Worm (Caenorhabditis elegans) whole organism, L1 larva: ENCODE results near the gene acs-11.

Experiments used
- ceh-88 ChIP-seq: fragments of 200-800 bp; sonication (Bioruptor generic); IDR thresholded peaks from 2 replicates; pipeline ENCODE4 v1.3.6; 2022; ENCODE audit warnings: missing genetic modification characterization, missing compliant biosample characterization
- mef-2 ChIP-seq: fragments of 150-350 bp; optimal IDR thresholded peaks from 2 replicates; lab custom pipeline; 2014; ENCODE audit warnings: missing biosample characterization, missing genetic modification characterization
- unc-130 ChIP-seq: fragments of 150-350 bp; optimal IDR thresholded peaks from 2 replicates; lab custom pipeline; 2017; ENCODE audit warnings: missing biosample characterization, missing genetic modification characterization, inconsistent platforms
- unc-98 ChIP-seq: fragments of 200-800 bp; sonication (Bioruptor generic); IDR thresholded peaks from 2 replicates; pipeline ENCODE4 v1.3.6; 2022; ENCODE audit warnings: missing genetic modification characterization, missing compliant biosample characterization

The acs-11 gene

DNA sequence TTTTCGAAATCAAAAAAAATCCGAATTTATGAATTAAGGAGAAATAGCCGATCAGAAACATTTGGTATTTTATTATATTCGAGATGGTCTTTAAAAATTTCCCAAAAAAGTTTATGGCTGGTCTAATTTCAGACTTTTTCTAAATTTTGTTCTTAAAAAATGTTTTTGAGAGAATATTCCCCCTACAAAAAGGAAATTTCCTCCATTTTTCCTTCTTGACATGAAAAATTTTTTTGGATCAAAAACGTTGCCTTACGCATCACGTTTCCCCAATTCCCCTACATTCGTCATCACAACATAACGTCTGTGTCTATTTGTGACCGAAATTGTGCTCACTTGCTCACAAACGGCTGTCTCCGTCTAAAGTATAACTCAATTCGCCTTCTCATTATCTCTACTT lies 51.4 kb downstream of the acs-11 start:
- TF ChIP-seq unc-130 (tag; lab: Kevin White, UChicago), result no peak
- TF ChIP-seq ceh-88 (GFP tag; lab: Robert Waterston, UW), result no peak
- TF ChIP-seq mef-2 (tag; lab: Kevin White, UChicago), result no peak
- no peak for TF ChIP-seq unc-98 (GFP tag; lab: Robert Waterston, UW)
- TF ChIP-seq, all 84 proteins: peak for 0
